Fruit fly (Drosophila melanogaster): ENCODE results near the gene CheA75a.

DNA sequence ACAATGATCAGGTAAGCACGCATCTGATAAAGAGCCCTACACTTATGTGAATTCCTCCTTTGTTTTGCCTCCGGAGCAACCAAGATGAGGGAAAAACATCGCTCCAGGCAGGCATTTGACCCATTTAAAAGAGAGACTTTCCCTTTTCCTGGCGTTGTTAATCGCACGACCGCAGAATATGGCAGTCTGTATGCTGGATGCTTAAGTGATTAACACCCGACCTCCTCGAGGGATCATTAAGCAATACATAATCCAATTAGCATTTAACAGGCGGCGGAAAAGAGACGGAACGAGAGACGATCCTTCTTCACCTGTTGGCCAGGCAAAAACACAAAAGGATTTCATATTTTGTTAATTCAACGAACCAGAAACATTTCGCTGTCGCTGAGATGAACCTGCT, 33.4 kb upstream of the CheA75a start:
- TF ChIP-seq CG8301 (tag; optimal IDR thresholded peaks at IDR 0.05) = no peak
- TF ChIP-seq Ets98B (GFP tag; IDR thresholded peaks at IDR 0.05) = no peak
- no peak for TF ChIP-seq CG17806 (tag; optimal IDR thresholded peaks at IDR 0.05)
- TF ChIP-seq EcR (GFP tag; optimal IDR thresholded peaks at IDR 0.05) = no peak
- TF ChIP-seq CG9948 (tag; optimal IDR thresholded peaks at IDR 0.05) = no peak
- TF ChIP-seq Pif1A (GFP tag; optimal IDR thresholded peaks at IDR 0.05) = no peak
- TF ChIP-seq CG12605 (GFP tag; IDR thresholded peaks at IDR 0.05) = no peak
- no peak for TF ChIP-seq CG15710 (tag; optimal IDR thresholded peaks at IDR 0.05)

Measured in whole organism, pupa.